Fruit fly (Drosophila melanogaster) whole organism, embryonic: ENCODE results near the gene pod1.

Experiments
- BtbVII ChIP-seq: fragments of 200-800 bp; sonication (Bioruptor generic); optimal IDR thresholded peaks from 3 replicates; lab custom pipeline; 2017; ENCODE audit warnings: missing biosample characterization, mild to moderate bottlenecking, missing genetic modification characterization
- CG10979 ChIP-seq: fragments of 200-800 bp; sonication (Bioruptor generic); optimal IDR thresholded peaks from 2 replicates; lab custom pipeline; 2018; ENCODE audit warnings: missing biosample characterization, mild to moderate bottlenecking, missing genetic modification characterization, moderate library complexity
- CG12299 ChIP-seq: fragments of 200-800 bp; sonication (Bioruptor generic); optimal IDR thresholded peaks from 2 replicates; lab custom pipeline; 2018; ENCODE audit warnings: missing biosample characterization, mild to moderate bottlenecking, missing genetic modification characterization
- CG15479 ChIP-seq: fragments of 200-800 bp; sonication (Bioruptor generic); optimal IDR thresholded peaks from 3 replicates; lab custom pipeline; 2019; ENCODE audit warnings: missing biosample characterization, mild to moderate bottlenecking, missing genetic modification characterization, moderate library complexity
- CG17612 ChIP-seq: fragments of 200-800 bp; sonication (Bioruptor generic); IDR thresholded peaks from 2 replicates; pipeline ENCODE4 v1.3.6; 2022; ENCODE audit warnings: missing biosample characterization, missing genetic modification characterization
- CG17802 ChIP-seq: fragments of 200-800 bp; sonication (Bioruptor generic); optimal IDR thresholded peaks from 2 replicates; lab custom pipeline; 2018; ENCODE audit warnings: missing biosample characterization, mild to moderate bottlenecking, missing genetic modification characterization, moderate library complexity
- CG2116 ChIP-seq: fragments of 200-800 bp; sonication (Bioruptor generic); optimal IDR thresholded peaks from 3 replicates; lab custom pipeline; 2018; ENCODE audit warnings: missing biosample characterization, mild to moderate bottlenecking, missing genetic modification characterization
- CG30020 ChIP-seq: fragments of 200-800 bp; optimal IDR thresholded peaks from 2 replicates; lab custom pipeline; 2019; ENCODE audit warnings: missing biosample characterization, mild to moderate bottlenecking, missing genetic modification characterization, moderate library complexity
- CG5180 ChIP-seq: fragments of 200-800 bp; sonication (Bioruptor generic); optimal IDR thresholded peaks from 3 replicates; lab custom pipeline; 2017; ENCODE audit warnings: missing biosample characterization, missing genetic modification characterization, mild to moderate bottlenecking, moderate library complexity, missing genetic modification reagents
- CG5245 ChIP-seq: fragments of 200-800 bp; sonication (Bioruptor generic); optimal IDR thresholded peaks from 3 replicates; lab custom pipeline; 2016; ENCODE audit warnings: missing biosample characterization, missing genetic modification characterization
- CG6813 ChIP-seq: fragments of 200-800 bp; sonication (Bioruptor generic); optimal IDR thresholded peaks from 2 replicates; lab custom pipeline; 2017; ENCODE audit warnings: missing biosample characterization, missing genetic modification characterization, mild to moderate bottlenecking, moderate library complexity, missing genetic modification reagents
- CG8281 ChIP-seq: fragments of 200-800 bp; sonication (Bioruptor generic); optimal IDR thresholded peaks from 2 replicates; lab custom pipeline; 2018; ENCODE audit warnings: missing biosample characterization, mild to moderate bottlenecking, missing genetic modification characterization, moderate library complexity
- CG8478 ChIP-seq: fragments of >200 bp; optimal IDR thresholded peaks from 2 replicates; lab custom pipeline; 2018
- Chrac-16 ChIP-seq: fragments of 200-800 bp; sonication (Bioruptor generic); optimal IDR thresholded peaks from 3 replicates; lab custom pipeline; 2016; ENCODE audit warnings: missing biosample characterization, missing genetic modification characterization
- Elba2 ChIP-seq: fragments of 200-800 bp; sonication (Bioruptor generic); optimal IDR thresholded peaks from 3 replicates; lab custom pipeline; 2016; ENCODE audit warnings: missing biosample characterization, missing genetic modification characterization
- H15 ChIP-seq: fragments of 200-800 bp; sonication (Bioruptor generic); IDR thresholded peaks from 3 replicates; pipeline ENCODE4 v1.3.6; 2022; ENCODE audit warnings: missing biosample characterization, missing genetic modification characterization
- H2.0 ChIP-seq: fragments of 200-800 bp; sonication (Bioruptor generic); IDR thresholded peaks from 2 replicates; pipeline ENCODE4 v1.3.6; 2022; ENCODE audit warnings: missing biosample characterization, missing genetic modification characterization
- HLH54F ChIP-seq: fragments of 200-800 bp; sonication (Bioruptor generic); optimal IDR thresholded peaks from 3 replicates; lab custom pipeline; 2016; ENCODE audit warnings: missing biosample characterization, missing genetic modification characterization
- Med ChIP-seq: fragments of 200-800 bp; sonication (Bioruptor generic); peaks from one replicate; lab custom pipeline; 2016; ENCODE audit warnings: missing biosample characterization, missing genetic modification characterization, mild to moderate bottlenecking, inconsistent platforms, moderate library complexity
- NC2β ChIP-seq: fragments of 200-800 bp; sonication (Bioruptor generic); optimal IDR thresholded peaks from 2 replicates; lab custom pipeline; 2016; ENCODE audit warnings: missing biosample characterization, missing genetic modification characterization
- NfI ChIP-seq: fragments of 200-800 bp; sonication (Bioruptor generic); optimal IDR thresholded peaks from 3 replicates; lab custom pipeline; 2018; ENCODE audit warnings: missing biosample characterization, mild to moderate bottlenecking, missing genetic modification characterization, moderate library complexity
- Oli ChIP-seq: fragments of 200-800 bp; sonication (Bioruptor generic); optimal IDR thresholded peaks from 2 replicates; lab custom pipeline; 2018; ENCODE audit warnings: missing biosample characterization, mild to moderate bottlenecking, missing genetic modification characterization, moderate library complexity
- Optix ChIP-seq: fragments of 200-800 bp; sonication (Bioruptor generic); IDR thresholded peaks from 3 replicates; pipeline ENCODE4 v1.3.6; 2022; ENCODE audit warnings: missing biosample characterization, missing genetic modification characterization
- Poxn ChIP-seq: fragments of 200-800 bp; sonication (Bioruptor generic); IDR thresholded peaks from 2 replicates; pipeline ENCODE4 v1.3.6; 2022; ENCODE audit warnings: missing biosample characterization, missing genetic modification characterization
- Ptx1 ChIP-seq: fragments of 200-800 bp; sonication (Bioruptor generic); IDR thresholded peaks from 2 replicates; pipeline ENCODE4 v1.3.6; 2022; ENCODE audit warnings: missing biosample characterization, missing genetic modification characterization
- Usf ChIP-seq: fragments of 200-800 bp; sonication (Bioruptor generic); optimal IDR thresholded peaks from 2 replicates; lab custom pipeline; 2017; ENCODE audit warnings: missing genotype, missing biosample characterization, missing genetic modification characterization
- abd-A ChIP-seq: fragments of 200-800 bp; sonication (Bioruptor generic); optimal IDR thresholded peaks from 3 replicates; lab custom pipeline; 2019; ENCODE audit warnings: missing biosample characterization, mild to moderate bottlenecking, missing genetic modification characterization, moderate library complexity
- ase ChIP-seq: fragments of 200-800 bp; sonication (Bioruptor generic); IDR thresholded peaks from 3 replicates; pipeline ENCODE4 v1.3.6; 2022; ENCODE audit warnings: missing biosample characterization, missing genetic modification characterization
- bab2 ChIP-seq: fragments of 200-800 bp; sonication (Bioruptor generic); optimal IDR thresholded peaks from 2 replicates; lab custom pipeline; 2016; ENCODE audit warnings: missing biosample characterization, missing genetic modification characterization
- cad ChIP-seq: fragments of >200 bp; optimal IDR thresholded peaks from 2 replicates; lab custom pipeline; 2017; ENCODE audit warnings: missing biosample characterization, missing genetic modification characterization
- cas ChIP-seq: fragments of 200-800 bp; sonication (Bioruptor generic); IDR thresholded peaks from 2 replicates; pipeline ENCODE4 v1.3.6; 2022; ENCODE audit warnings: missing biosample characterization, missing genetic modification characterization
- chif ChIP-seq, 2 experiments: fragments of 200-800 bp; sonication (Bioruptor generic); optimal IDR thresholded peaks; 3 replicates each; lab custom pipeline; 2016; ENCODE audit warnings: missing biosample characterization in 2 of 2, missing genetic modification characterization in 2 of 2
- chinmo ChIP-seq: fragments of 200-800 bp; sonication (Bioruptor generic); IDR thresholded peaks from 4 replicates; pipeline ENCODE4 v1.3.6; 2022; ENCODE audit warnings: missing biosample characterization, missing genetic modification characterization; ENCODE audit not compliant: partially characterized antibody
- cwo ChIP-seq: fragments of 200-800 bp; sonication (Bioruptor generic); optimal IDR thresholded peaks from 3 replicates; lab custom pipeline; 2017; ENCODE audit warnings: missing biosample characterization, missing genetic modification characterization, mild to moderate bottlenecking, moderate library complexity, missing genetic modification reagents
- dm ChIP-seq: fragments of 200-800 bp; sonication (Bioruptor generic); optimal IDR thresholded peaks from 3 replicates; lab custom pipeline; 2016; ENCODE audit warnings: missing biosample characterization, missing genetic modification characterization
- exex ChIP-seq: fragments of 200-800 bp; sonication (Bioruptor generic); optimal IDR thresholded peaks from 4 replicates; lab custom pipeline; 2018; ENCODE audit warnings: missing biosample characterization, mild to moderate bottlenecking, missing genetic modification characterization, moderate library complexity
- fru ChIP-seq: fragments of >200 bp; optimal IDR thresholded peaks from 2 replicates; lab custom pipeline; 2017
- grau ChIP-seq: fragments of 200-800 bp; optimal IDR thresholded peaks from 3 replicates; lab custom pipeline; 2019; ENCODE audit warnings: missing biosample characterization, mild to moderate bottlenecking, missing genetic modification characterization, moderate library complexity
- grn ChIP-seq: fragments of 200-800 bp; sonication (Bioruptor generic); optimal IDR thresholded peaks from 3 replicates; lab custom pipeline; 2017; ENCODE audit warnings: missing biosample characterization, missing genetic modification characterization
- ind ChIP-seq: fragments of 200-800 bp; sonication (Bioruptor generic); optimal IDR thresholded peaks from 3 replicates; lab custom pipeline; 2016; ENCODE audit warnings: missing biosample characterization, missing genetic modification characterization
- kah ChIP-seq: fragments of 200-800 bp; sonication (Bioruptor generic); optimal IDR thresholded peaks from 2 replicates; lab custom pipeline; 2018; ENCODE audit warnings: missing biosample characterization, mild to moderate bottlenecking, missing genetic modification characterization
- luna ChIP-seq: fragments of 200-800 bp; sonication (Bioruptor generic); optimal IDR thresholded peaks from 2 replicates; lab custom pipeline; 2016; ENCODE audit warnings: missing biosample characterization, missing genetic modification characterization
- maf-S ChIP-seq: fragments of 200-800 bp; sonication (Bioruptor generic); optimal IDR thresholded peaks from 2 replicates; lab custom pipeline; 2016; ENCODE audit warnings: missing biosample characterization, missing genetic modification characterization
- nerfin-2 ChIP-seq: fragments of 200-800 bp; sonication (Bioruptor generic); IDR thresholded peaks from 2 replicates; pipeline ENCODE4 v1.3.6; 2022; ENCODE audit warnings: missing biosample characterization, missing genetic modification characterization; ENCODE audit not compliant: partially characterized antibody
- oc ChIP-seq: fragments of 200-800 bp; sonication (Bioruptor generic); optimal IDR thresholded peaks from 2 replicates; lab custom pipeline; 2018; ENCODE audit warnings: missing biosample characterization, mild to moderate bottlenecking, missing genetic modification characterization, moderate library complexity
- p53 ChIP-seq: fragments of 200-800 bp; sonication (Bioruptor generic); optimal IDR thresholded peaks from 2 replicates; lab custom pipeline; 2016; ENCODE audit warnings: missing biosample characterization, missing genetic modification characterization
- ro ChIP-seq: fragments of 200-800 bp; sonication (Bioruptor generic); IDR thresholded peaks from 2 replicates; pipeline ENCODE4 v1.3.6; 2022; ENCODE audit warnings: missing biosample characterization, missing genetic modification characterization
- run ChIP-seq: fragments of 200-800 bp; sonication (Bioruptor generic); optimal IDR thresholded peaks from 3 replicates; lab custom pipeline; 2018; ENCODE audit warnings: missing biosample characterization, mild to moderate bottlenecking, missing genetic modification characterization
- shn ChIP-seq: fragments of 200-800 bp; sonication (Bioruptor generic); optimal IDR thresholded peaks from 3 replicates; lab custom pipeline; 2016; ENCODE audit warnings: missing biosample characterization, missing genetic modification characterization
- sqz ChIP-seq: fragments of 200-800 bp; sonication (Bioruptor generic); optimal IDR thresholded peaks from 3 replicates; lab custom pipeline; 2018; ENCODE audit warnings: missing biosample characterization, mild to moderate bottlenecking, missing genetic modification characterization
- vvl ChIP-seq: fragments of 200-800 bp; sonication (Bioruptor generic); IDR thresholded peaks from 2 replicates; pipeline ENCODE4 v1.3.6; 2022; ENCODE audit warnings: missing biosample characterization, missing genetic modification characterization
- wor ChIP-seq: fragments of 200-800 bp; sonication (Bioruptor generic); IDR thresholded peaks from 2 replicates; pipeline ENCODE4 v1.3.6; 2022; ENCODE audit warnings: missing biosample characterization, missing genetic modification characterization

Gene pod1

DNA sequence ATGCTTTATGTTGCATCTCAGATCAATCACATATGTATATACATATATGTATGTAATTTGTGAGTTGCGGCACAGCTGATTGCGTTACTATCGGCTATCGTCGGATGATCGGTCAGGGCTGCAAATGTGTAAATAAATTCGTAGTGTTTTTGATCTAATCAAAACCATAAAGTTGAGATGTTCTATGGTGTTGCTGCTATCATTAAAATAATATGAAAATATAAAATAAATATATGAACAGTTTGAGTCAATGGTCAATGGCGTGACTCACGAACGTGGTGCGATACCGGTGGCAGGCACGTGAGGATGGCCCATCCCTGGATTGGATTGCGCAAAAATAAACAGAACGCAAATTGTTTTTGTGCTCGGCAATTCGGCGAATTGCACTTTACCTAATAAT is 32.6 kb upstream of the pod1 start, which contains the start of gene Coq7 (continued):
- TF ChIP-seq Optix (GFP tag; lab: Robert Waterston, UW) (peak; percentile 90), chif (GFP tag; optimal IDR thresholded peaks at IDR 0.05; lab: Kevin White, UChicago) (peak; percentile 37 to 57), CG8478 (lab: Kevin White, UChicago) (no peak), BtbVII (GFP tag; lab: Kevin White, UChicago) (no peak), Med (GFP tag; lab: Kevin White, UChicago) (peak; percentile 91), CG12299 (tag; lab: Kevin White, UChicago) (peak; percentile 59), CG17612 (GFP tag; lab: Robert Waterston, UW) (peak; percentile 40; the same call in 1 of the 2 replicates), maf-S (GFP tag; lab: Kevin White, UChicago) (peak; percentile 51), cwo (GFP tag; lab: Kevin White, UChicago) (peak; percentile 72), vvl (GFP tag; lab: Robert Waterston, UW) (peak; percentile 96), Oli (tag; lab: Kevin White, UChicago) (peak; percentile 77), ro (peak; percentile 65), CG30020 (peak; percentile 78), CG5180 (GFP tag; lab: Kevin White, UChicago) (peak; percentile 59), HLH54F (peak; percentile 59), Ptx1 (GFP tag; lab: Robert Waterston, UW) (peak; percentile 94), CG8281 (tag; lab: Kevin White, UChicago) (no peak), fru (lab: Kevin White, UChicago) (no peak), run (tag; lab: Kevin White, UChicago) (no peak), cas (GFP tag; lab: Robert Waterston, UW) (peak; percentile 85; the same call in 1 of the 2 replicates), CG15479 (GFP tag; lab: Kevin White, UChicago) (peak; percentile 75), ind (peak; percentile 91), abd-A (tag; lab: Kevin White, UChicago) (no peak), Usf (peak; percentile 82), H15 (GFP tag; lab: Robert Waterston, UW) (peak; percentile 88), dm (GFP tag; lab: Kevin White, UChicago) (peak; percentile 43), Chrac-16 (GFP tag; lab: Kevin White, UChicago) (peak; percentile 91), NC2β (peak; percentile 58), CG10979 (peak; percentile 83), CG5245 (GFP tag; lab: Kevin White, UChicago) (peak; percentile 76), Elba2 (GFP tag; lab: Kevin White, UChicago) (peak; percentile 62), wor (GFP tag; lab: Robert Waterston, UW) (peak; percentile 82), kah (GFP tag; lab: Kevin White, UChicago) (peak; percentile 57), grau (tag; lab: Kevin White, UChicago) (peak; percentile 85), CG17802 (tag; lab: Kevin White, UChicago) (peak; percentile 58), CG2116 (GFP tag; lab: Kevin White, UChicago) (peak; percentile 82), nerfin-2 (peak; percentile 90), exex (no peak), bab2 (GFP tag; lab: Kevin White, UChicago) (peak; percentile 19), CG6813 (peak; percentile 62), chinmo (GFP tag; lab: Robert Waterston, UW) (peak; percentile 94), luna (GFP tag; lab: Kevin White, UChicago) (no peak), ase (GFP tag; lab: Robert Waterston, UW) (peak; percentile 89), p53 (GFP tag; lab: Kevin White, UChicago) (no peak), Poxn (peak; percentile 77), grn (GFP tag; lab: Kevin White, UChicago) (peak; percentile 81), NfI (GFP tag; lab: Kevin White, UChicago) (peak; percentile 84), sqz (GFP tag; lab: Kevin White, UChicago) (no peak), oc (tag; lab: Kevin White, UChicago) (no peak), shn (GFP tag; lab: Kevin White, UChicago) (peak; percentile 14), cad (no peak), H2.0 (GFP tag; lab: Robert Waterston, UW) (peak; percentile 90)
